Worm (Caenorhabditis elegans) whole organism, L4 larva: ENCODE measurements around the gene C25D7.9.

Experiments
- ceh-82 ChIP-seq: sonication (generic microtip); optimal IDR thresholded peaks from 2 replicates; lab custom pipeline; 2017; ENCODE audit warnings: missing biosample characterization, missing genetic modification characterization
- dmd-6 ChIP-seq: fragments of 200-800 bp; sonication (Bioruptor generic); IDR thresholded peaks from 2 replicates; pipeline ENCODE4 v1.3.6; 2022; ENCODE audit warnings: missing genetic modification reagents, missing genetic modification characterization, missing compliant biosample characterization
- unc-62 ChIP-seq, 3 experiments: fragments of 150-350 bp in 1 of 3; sonication (generic microtip); optimal IDR thresholded peaks in 2 of 3; peaks in 1 of 3; 1 replicate in 1 of 3; 2 replicates in 2 of 3; lab custom pipeline; 2014 to 2017; ENCODE audit warnings: missing biosample characterization in 3 of 3, missing genetic modification characterization in 3 of 3, missing genetic modification reagents in 3 of 3, missing genotype in 1 of 3

- TF ChIP-seq unc-62 (GFP tag; optimal IDR thresholded peaks at IDR 0.05 in 1 of 2; lab: Kevin White, UChicago) (no peak), unc-62 (tag; optimal IDR thresholded peaks at IDR 0.05; lab: Kevin White, UChicago) (no peak), ceh-82 (no peak), dmd-6 (GFP tag; lab: Robert Waterston, UW) (no peak)
Measured at ce11 chrV:15111660-15112059, 46.7 kb downstream of the C25D7.9 start, which contains the start of gene T01G5.7.
